Worm (Caenorhabditis elegans): ENCODE results near the gene T19C9.8.
"Not testable (repeated sequence)": the region's sequence is repeated elsewhere in the genome, so short reads cannot be mapped to it uniquely, and the experiment has no call there.

T19C9.8 gene

DNA sequence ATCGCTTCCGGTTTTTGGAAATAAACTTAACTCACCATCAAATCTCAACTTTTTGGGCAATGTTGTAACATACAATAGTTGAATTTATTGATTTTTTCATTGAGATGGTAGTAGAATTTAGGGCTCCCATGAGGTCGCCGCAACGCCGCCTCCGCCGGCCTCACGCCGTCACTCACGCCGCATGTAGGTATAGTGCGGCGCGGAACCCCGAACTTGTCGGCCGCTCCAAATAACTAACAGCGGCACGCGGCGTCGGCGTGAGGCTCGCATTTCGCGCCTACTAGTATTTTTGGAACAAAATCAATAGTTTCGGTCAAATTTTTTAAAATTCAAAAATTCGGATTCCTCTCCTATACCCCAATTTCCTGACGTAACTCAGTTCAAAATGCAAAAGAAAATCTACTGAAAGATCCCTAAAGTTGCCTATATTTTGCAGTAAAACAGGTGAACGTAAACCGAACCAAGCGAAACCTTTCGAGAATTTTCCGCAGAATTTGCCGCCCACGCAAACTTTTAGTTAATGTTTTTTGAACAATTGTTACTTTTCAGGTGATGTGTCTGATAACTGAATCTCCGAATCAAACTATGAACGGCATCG is 12.6 kb downstream of the T19C9.8 start, which contains the start of gene Y61B8A.6:
Gene Y61B8A.6 (plus strand): TSS at position 548 of the 598 bp plus-strand sequence.
- TF ChIP-seq F13C5.2 (tag; optimal IDR thresholded peaks at IDR 0.05) (no peak), tra-4 (tag; optimal IDR thresholded peaks at IDR 0.05) (no peak), ceh-13 (GFP tag; optimal IDR thresholded peaks at IDR 0.05) (no peak), hmg-4 (GFP tag; optimal IDR thresholded peaks at IDR 0.05) (no peak)

DNA sequence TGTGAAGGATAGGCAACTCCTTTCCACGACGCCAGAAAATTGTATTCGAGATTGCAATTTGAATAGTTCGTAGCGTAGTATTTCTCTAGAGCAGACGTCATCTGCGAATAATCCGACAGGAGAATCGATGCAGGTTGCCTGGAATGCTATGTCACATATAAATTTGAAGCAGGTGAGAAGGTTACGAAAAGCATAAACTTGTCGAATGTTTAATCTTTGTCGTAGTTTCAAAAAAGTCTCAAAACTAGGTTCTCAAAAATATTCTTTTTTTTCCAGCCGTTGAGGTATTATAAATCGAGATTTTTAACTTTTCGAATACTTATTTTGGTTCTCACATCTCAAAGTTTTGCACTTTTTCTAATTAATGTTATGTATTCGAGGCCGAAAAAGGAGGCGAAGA is 16.1 kb downstream of the T19C9.8 start, which contains the start of gene srh-116:
Gene srh-116 (minus strand): TSS at position 101 of the 400 bp plus-strand sequence.
- TF ChIP-seq tra-4 (tag; optimal IDR thresholded peaks at IDR 0.05); sea-1 (GFP tag; conservative IDR thresholded peaks at IDR 0.05); ama-1 (optimal IDR thresholded peaks at IDR 0.05): not testable (repeated sequence)

DNA sequence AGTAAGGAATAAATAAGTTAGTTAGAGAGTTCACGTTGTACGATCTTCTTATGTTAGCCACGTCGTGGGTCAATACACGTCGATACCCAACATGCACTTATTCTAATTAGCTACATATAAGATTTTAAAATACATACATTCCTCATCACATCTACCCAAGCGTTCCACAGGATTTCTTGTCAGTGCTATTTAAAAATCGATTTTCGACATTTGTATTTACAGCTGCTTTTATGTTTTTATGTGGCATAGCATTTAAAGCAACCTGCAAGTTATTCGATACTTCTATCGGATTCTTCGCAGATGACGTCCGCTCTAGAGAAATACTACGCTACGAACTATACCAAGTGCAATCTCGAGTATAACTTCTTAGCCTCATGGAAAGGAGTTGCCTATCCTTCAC is 16.6 kb downstream of the T19C9.8 start, which contains the start of gene srh-115:
Gene srh-115 (plus strand): TSS at position 301 of the 400 bp plus-strand sequence.
- TF ChIP-seq flt-1 (GFP tag; IDR thresholded peaks at IDR 0.05): no peak
- TF ChIP-seq tbx-37 (GFP tag; conservative IDR thresholded peaks at IDR 0.05): no peak
- no peak for TF ChIP-seq ets-7 (tag; optimal IDR thresholded peaks at IDR 0.05)
- TF ChIP-seq tbx-11 (GFP tag; IDR thresholded peaks at IDR 0.05): no peak
- TF ChIP-seq ceh-13 (GFP tag; optimal IDR thresholded peaks at IDR 0.05): no peak
- no peak for TF ChIP-seq pes-1 (GFP tag; IDR thresholded peaks at IDR 0.05)
- TF ChIP-seq hnd-1 (tag; optimal IDR thresholded peaks at IDR 0.05): no peak
- no peak for TF ChIP-seq tra-4 (tag; optimal IDR thresholded peaks at IDR 0.05)
- no peak for TF ChIP-seq B0310.2 (tag; optimal IDR thresholded peaks at IDR 0.05)

ce11 chrV:17257637-17258036 is 18.7 kb downstream of the T19C9.8 start:
- TF ChIP-seq sea-1 (GFP tag; conservative IDR thresholded peaks at IDR 0.05) (no peak), hnd-1 (tag; optimal IDR thresholded peaks at IDR 0.05) (no peak), pes-1 (GFP tag; IDR thresholded peaks at IDR 0.05) (no peak), ceh-36 (tag; optimal IDR thresholded peaks at IDR 0.05) (no peak), F13C5.2 (tag; optimal IDR thresholded peaks at IDR 0.05) (no peak), ets-7 (tag; optimal IDR thresholded peaks at IDR 0.05) (no peak), hmg-4 (GFP tag; optimal IDR thresholded peaks at IDR 0.05) (no peak), scrt-1 (GFP tag; IDR thresholded peaks at IDR 0.05) (no peak), tra-4 (tag; optimal IDR thresholded peaks at IDR 0.05) (no peak), B0310.2 (tag; optimal IDR thresholded peaks at IDR 0.05) (no peak), tbx-37 (GFP tag; conservative IDR thresholded peaks at IDR 0.05) (no peak), tbx-11 (GFP tag; IDR thresholded peaks at IDR 0.05) (no peak), aly-1 (tag; optimal IDR thresholded peaks at IDR 0.05) (no peak), hmbx-1 (tag; optimal IDR thresholded peaks at IDR 0.05) (no peak), ama-1 (optimal IDR thresholded peaks at IDR 0.05) (no peak), flt-1 (GFP tag; IDR thresholded peaks at IDR 0.05) (no peak), ceh-13 (GFP tag; optimal IDR thresholded peaks at IDR 0.05) (no peak)

- TF ChIP-seq pes-1 (GFP tag; IDR thresholded peaks at IDR 0.05): no peak
- TF ChIP-seq tra-4 (tag; optimal IDR thresholded peaks at IDR 0.05): no peak
- no peak for TF ChIP-seq sea-1 (GFP tag; conservative IDR thresholded peaks at IDR 0.05)
- TF ChIP-seq scrt-1 (GFP tag; IDR thresholded peaks at IDR 0.05): no peak
- no peak for TF ChIP-seq F13C5.2 (tag; optimal IDR thresholded peaks at IDR 0.05)
- TF ChIP-seq ceh-36 (tag; optimal IDR thresholded peaks at IDR 0.05): no peak
- TF ChIP-seq hmbx-1 (tag; optimal IDR thresholded peaks at IDR 0.05): no peak
- TF ChIP-seq tbx-11 (GFP tag; IDR thresholded peaks at IDR 0.05): no peak
- no peak for TF ChIP-seq flt-1 (GFP tag; IDR thresholded peaks at IDR 0.05)
- TF ChIP-seq ama-1 (optimal IDR thresholded peaks at IDR 0.05): no peak
These were observed 19.3 kb downstream of the T19C9.8 start for ce11 chrV:17258244-17258643.

- no peak for TF ChIP-seq ceh-36 (tag; optimal IDR thresholded peaks at IDR 0.05)
- TF ChIP-seq pes-1 (GFP tag; IDR thresholded peaks at IDR 0.05): no peak
- no peak for TF ChIP-seq hmbx-1 (tag; optimal IDR thresholded peaks at IDR 0.05)
- TF ChIP-seq tbx-37 (GFP tag; conservative IDR thresholded peaks at IDR 0.05): no peak
- no peak for TF ChIP-seq B0310.2 (tag; optimal IDR thresholded peaks at IDR 0.05)
- no peak for TF ChIP-seq tbx-11 (GFP tag; IDR thresholded peaks at IDR 0.05)
- no peak for TF ChIP-seq hnd-1 (tag; optimal IDR thresholded peaks at IDR 0.05)
- TF ChIP-seq ets-7 (tag; optimal IDR thresholded peaks at IDR 0.05): no peak
- no peak for TF ChIP-seq ceh-13 (GFP tag; optimal IDR thresholded peaks at IDR 0.05)
- no peak for TF ChIP-seq hmg-4 (GFP tag; optimal IDR thresholded peaks at IDR 0.05)
- TF ChIP-seq ama-1 (optimal IDR thresholded peaks at IDR 0.05): no peak
- TF ChIP-seq F13C5.2 (tag; optimal IDR thresholded peaks at IDR 0.05): no peak
- TF ChIP-seq aly-1 (tag; optimal IDR thresholded peaks at IDR 0.05): no peak
- TF ChIP-seq scrt-1 (GFP tag; IDR thresholded peaks at IDR 0.05): no peak
- no peak for TF ChIP-seq flt-1 (GFP tag; IDR thresholded peaks at IDR 0.05)
- TF ChIP-seq tra-4 (tag; optimal IDR thresholded peaks at IDR 0.05): no peak
- TF ChIP-seq sea-1 (GFP tag; conservative IDR thresholded peaks at IDR 0.05): no peak
These were observed 20.0 kb downstream of the T19C9.8 start, which contains the start of gene fbxa-85 for ce11 chrV:17258868-17259267. Gene fbxa-85, plus strand, starts transcription at chrV:17259168.

ce11 chrV:17261385-17261784 is 22.5 kb downstream of the T19C9.8 start:
- TF ChIP-seq hmbx-1 (tag; optimal IDR thresholded peaks at IDR 0.05): no peak
- no peak for TF ChIP-seq scrt-1 (GFP tag; IDR thresholded peaks at IDR 0.05)
- no peak for TF ChIP-seq ceh-36 (tag; optimal IDR thresholded peaks at IDR 0.05)
- TF ChIP-seq tbx-37 (GFP tag; conservative IDR thresholded peaks at IDR 0.05): no peak
- no peak for TF ChIP-seq hmg-4 (GFP tag; optimal IDR thresholded peaks at IDR 0.05)
- TF ChIP-seq B0310.2 (tag; optimal IDR thresholded peaks at IDR 0.05): no peak
- no peak for TF ChIP-seq hnd-1 (tag; optimal IDR thresholded peaks at IDR 0.05)
- TF ChIP-seq ama-1 (optimal IDR thresholded peaks at IDR 0.05): no peak
- no peak for TF ChIP-seq sea-1 (GFP tag; conservative IDR thresholded peaks at IDR 0.05)
- TF ChIP-seq tbx-11 (GFP tag; IDR thresholded peaks at IDR 0.05): no peak
- no peak for TF ChIP-seq tra-4 (tag; optimal IDR thresholded peaks at IDR 0.05)
- TF ChIP-seq flt-1 (GFP tag; IDR thresholded peaks at IDR 0.05): no peak
- no peak for TF ChIP-seq pes-1 (GFP tag; IDR thresholded peaks at IDR 0.05)
- no peak for TF ChIP-seq ets-7 (tag; optimal IDR thresholded peaks at IDR 0.05)
- TF ChIP-seq ceh-13 (GFP tag; optimal IDR thresholded peaks at IDR 0.05): no peak
- no peak for TF ChIP-seq F13C5.2 (tag; optimal IDR thresholded peaks at IDR 0.05)

All from whole organism, early embryonic.